Fruit fly (Drosophila melanogaster) whole organism, pupa: ENCODE data around the gene CG33695.

Experiments used
- CG10348 ChIP-seq: fragments of 200-800 bp; sonication (Bioruptor generic); IDR thresholded peaks from 2 replicates; pipeline ENCODE4 v1.3.6; 2022; ENCODE audit warnings: missing biosample characterization, missing genetic modification characterization
- CG12605 ChIP-seq: fragments of 200-800 bp; sonication (Bioruptor generic); IDR thresholded peaks from 2 replicates; pipeline ENCODE4 v1.3.6; 2022; ENCODE audit warnings: missing biosample characterization, missing genetic modification characterization
- CG13204 ChIP-seq: fragments of 200-800 bp; sonication (Bioruptor generic); optimal IDR thresholded peaks from 2 replicates; lab custom pipeline; 2018; ENCODE audit warnings: missing biosample characterization, mild to moderate bottlenecking, missing genetic modification characterization, moderate library complexity
- CG14655 ChIP-seq: fragments of 200-800 bp; sonication (Bioruptor generic); optimal IDR thresholded peaks from 3 replicates; lab custom pipeline; 2017; ENCODE audit warnings: mild to moderate bottlenecking, missing biosample characterization, missing genetic modification reagents, missing genetic modification characterization
- CG15710 ChIP-seq: fragments of 200-800 bp; sonication (Bioruptor generic); optimal IDR thresholded peaks from 2 replicates; lab custom pipeline; 2018; ENCODE audit warnings: missing biosample characterization, mild to moderate bottlenecking, missing genetic modification characterization, moderate library complexity
- CG17806 ChIP-seq: fragments of 200-800 bp; sonication (Bioruptor generic); optimal IDR thresholded peaks from 2 replicates; lab custom pipeline; 2018; ENCODE audit warnings: missing biosample characterization, mild to moderate bottlenecking, missing genetic modification characterization, moderate library complexity
- CG32121 ChIP-seq: fragments of 200-800 bp; sonication (Bioruptor generic); IDR thresholded peaks from 2 replicates; pipeline ENCODE4 v1.3.6; 2022; ENCODE audit warnings: missing biosample characterization, missing genetic modification characterization
- CG34367 ChIP-seq: fragments of 200-800 bp; sonication (Bioruptor generic); optimal IDR thresholded peaks from 2 replicates; lab custom pipeline; 2018; ENCODE audit warnings: missing biosample characterization, mild to moderate bottlenecking, missing genetic modification characterization
- CG4496 ChIP-seq: fragments of 200-800 bp; sonication (Bioruptor generic); IDR thresholded peaks from 3 replicates; pipeline ENCODE4 v1.3.6; 2022; ENCODE audit warnings: missing biosample characterization, missing genetic modification characterization
- CG8159 ChIP-seq: fragments of 200-800 bp; sonication (Bioruptor generic); optimal IDR thresholded peaks from 3 replicates; lab custom pipeline; 2018; ENCODE audit warnings: missing biosample characterization, mild to moderate bottlenecking, missing genetic modification characterization, moderate library complexity
- CG8301 ChIP-seq: fragments of 200-800 bp; sonication (Bioruptor generic); optimal IDR thresholded peaks from 2 replicates; lab custom pipeline; 2018; ENCODE audit warnings: missing biosample characterization, mild to moderate bottlenecking, missing genetic modification characterization
- CG9948 ChIP-seq: fragments of 200-800 bp; sonication (Bioruptor generic); optimal IDR thresholded peaks from 2 replicates; lab custom pipeline; 2018; ENCODE audit warnings: missing biosample characterization, mild to moderate bottlenecking, missing genetic modification characterization, moderate library complexity
- D1 ChIP-seq: fragments of 200-800 bp; sonication (Bioruptor generic); optimal IDR thresholded peaks from 2 replicates; lab custom pipeline; 2018; ENCODE audit warnings: missing biosample characterization, mild to moderate bottlenecking, missing genetic modification characterization, moderate library complexity
- EcR ChIP-seq: fragments of 200-800 bp; sonication (Bioruptor generic); optimal IDR thresholded peaks from 3 replicates; lab custom pipeline; 2019; ENCODE audit warnings: missing biosample characterization, missing genetic modification characterization, mild to moderate bottlenecking, moderate library complexity, missing genetic modification reagents
- Ets98B ChIP-seq: fragments of 200-800 bp; sonication (Bioruptor generic); IDR thresholded peaks from 2 replicates; pipeline ENCODE4 v1.3.6; 2022; ENCODE audit warnings: missing biosample characterization, missing genetic modification characterization
- Pif1A ChIP-seq: fragments of 200-800 bp; sonication (Bioruptor generic); optimal IDR thresholded peaks from 3 replicates; lab custom pipeline; 2016; ENCODE audit warnings: missing biosample characterization, missing genetic modification characterization
- Pif1B ChIP-seq: fragments of 200-800 bp; sonication (Bioruptor generic); optimal IDR thresholded peaks from 3 replicates; lab custom pipeline; 2016; ENCODE audit warnings: missing biosample characterization, missing genetic modification characterization
- Snoo ChIP-seq: fragments of 200-800 bp; sonication (Bioruptor generic); optimal IDR thresholded peaks from 3 replicates; lab custom pipeline; 2017; ENCODE audit warnings: missing biosample characterization, mild to moderate bottlenecking, missing genetic modification characterization, inconsistent platforms
- fd96Ca ChIP-seq: fragments of 200-800 bp; sonication (Bioruptor generic); IDR thresholded peaks from 3 replicates; pipeline ENCODE4 v1.3.6; 2022; ENCODE audit warnings: missing biosample characterization, missing genetic modification characterization
- gl ChIP-seq: fragments of 200-800 bp; sonication (Bioruptor generic); optimal IDR thresholded peaks from 2 replicates; lab custom pipeline; 2018; ENCODE audit warnings: missing biosample characterization, mild to moderate bottlenecking, missing genetic modification characterization
- rn ChIP-seq: fragments of 200-800 bp; sonication (Bioruptor generic); IDR thresholded peaks from 2 replicates; pipeline ENCODE4 v1.3.6; 2022; ENCODE audit warnings: missing biosample characterization, missing genetic modification characterization

The CG33695 gene

DNA sequence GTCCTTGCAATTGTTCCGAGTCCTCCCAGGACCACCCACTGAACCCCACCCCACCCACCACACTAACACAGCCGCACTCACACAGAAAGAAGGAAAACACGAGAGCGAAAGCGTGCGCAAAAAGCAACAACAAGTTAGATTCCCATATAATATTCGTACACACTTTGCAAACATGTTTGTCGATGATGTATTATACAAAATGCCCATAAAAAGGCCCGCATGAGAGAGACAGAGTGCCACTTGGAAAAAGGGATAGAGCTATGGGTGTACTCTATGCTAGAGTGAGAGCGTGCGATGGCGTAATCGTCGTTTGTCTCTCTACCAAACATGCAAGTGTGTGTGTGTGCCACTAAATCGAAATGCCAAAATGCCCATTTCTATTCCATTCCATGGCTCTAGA is 30.1 kb upstream of the CG33695 start:
- no peak for TF ChIP-seq CG9948 (tag; lab: Kevin White, UChicago)
- TF ChIP-seq CG8159 (tag; lab: Kevin White, UChicago) = no peak
- no peak for TF ChIP-seq rn (GFP tag; lab: Robert Waterston, UW)
- TF ChIP-seq D1 (tag; lab: Kevin White, UChicago) = no peak
- TF ChIP-seq CG13204 (GFP tag; lab: Kevin White, UChicago) = no peak
- no peak for TF ChIP-seq CG14655 (GFP tag; lab: Kevin White, UChicago)
- no peak for TF ChIP-seq Pif1B (GFP tag; lab: Kevin White, UChicago)
- TF ChIP-seq EcR (GFP tag; lab: Kevin White, UChicago) = no peak
- TF ChIP-seq fd96Ca = no peak
- TF ChIP-seq CG10348 (GFP tag; lab: Robert Waterston, UW) = no peak
- no peak for TF ChIP-seq CG34367 (tag; lab: Kevin White, UChicago)

- TF ChIP-seq CG8301 (tag; lab: Kevin White, UChicago) = no peak
- TF ChIP-seq CG14655 (GFP tag; lab: Kevin White, UChicago) = no peak
- no peak for TF ChIP-seq CG32121 (GFP tag; lab: Robert Waterston, UW)
- TF ChIP-seq CG34367 (tag; lab: Kevin White, UChicago) = no peak
- TF ChIP-seq gl (tag; lab: Kevin White, UChicago) = no peak
- TF ChIP-seq EcR (GFP tag; lab: Kevin White, UChicago) = no peak
- no peak for TF ChIP-seq CG8159 (tag; lab: Kevin White, UChicago)
- no peak for TF ChIP-seq CG4496 (GFP tag; lab: Robert Waterston, UW)
- TF ChIP-seq, all 21 proteins: peak for 0
These were observed 28.4 kb upstream of the CG33695 start for dm6 chr2L:11249376-11249775.

DNA sequence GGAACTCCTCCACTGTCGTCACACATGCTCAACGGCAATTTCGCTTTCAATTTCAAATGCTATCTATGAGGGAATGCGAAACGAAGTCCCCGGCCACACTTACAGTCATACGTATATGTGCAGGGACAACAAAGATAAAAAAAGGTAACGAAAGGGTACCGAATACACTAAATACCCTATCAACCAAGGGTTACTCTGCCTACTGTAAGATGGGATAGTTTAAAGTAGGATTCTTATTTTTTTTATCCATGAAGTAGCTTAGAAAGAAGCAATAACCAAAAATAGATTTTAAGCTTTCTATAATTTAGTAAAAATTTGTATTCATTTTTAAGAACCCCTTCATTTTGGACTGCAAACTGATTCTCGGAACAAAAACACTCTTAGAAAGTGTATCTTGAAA is 26.6 kb upstream of the CG33695 start:
- TF ChIP-seq CG8301 (tag; lab: Kevin White, UChicago) (no peak), CG15710 (no peak), Ets98B (GFP tag; lab: Robert Waterston, UW) (no peak), CG32121 (GFP tag; lab: Robert Waterston, UW) (no peak), CG8159 (tag; lab: Kevin White, UChicago) (no peak), EcR (GFP tag; lab: Kevin White, UChicago) (no peak), CG12605 (no peak), CG10348 (GFP tag; lab: Robert Waterston, UW) (no peak)
- TF ChIP-seq, all 21 proteins: peak for 0

DNA sequence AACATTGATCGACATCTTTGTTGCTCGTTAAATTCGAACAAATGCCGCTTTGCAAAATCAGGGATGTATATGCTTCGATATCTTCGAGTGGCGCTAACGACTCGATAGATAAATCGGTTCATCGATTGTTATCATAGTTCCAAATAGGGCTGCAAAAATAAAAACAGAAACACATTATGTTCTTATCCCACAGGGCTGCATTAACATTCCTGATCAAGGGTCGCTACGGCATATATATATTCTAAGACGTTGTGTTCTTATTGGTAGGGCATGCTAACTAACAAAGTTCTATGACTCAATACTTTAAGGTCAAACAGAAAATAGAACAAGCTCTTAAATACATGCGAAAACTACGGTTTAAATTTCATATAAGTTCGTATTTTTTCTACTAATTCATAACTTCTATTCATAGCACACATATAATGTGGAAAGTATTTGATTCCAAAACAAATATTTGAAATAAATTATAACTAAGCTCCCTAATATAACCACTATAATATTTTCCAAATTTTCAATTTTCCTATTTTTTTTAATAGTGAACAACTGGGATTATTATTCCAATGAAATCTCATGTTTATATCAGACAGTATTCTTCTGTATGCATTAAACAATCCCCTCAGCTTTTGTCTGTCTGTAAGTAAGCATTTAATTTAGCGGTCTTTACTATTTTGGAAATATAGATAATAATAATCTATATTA is 8.7 kb upstream of the CG33695 start, which contains the start of gene cmet:
cmet (minus strand) TSS at position 70 of the 699 bp plus-strand sequence.
- no peak for TF ChIP-seq CG10348 (GFP tag; lab: Robert Waterston, UW)
- TF ChIP-seq Pif1A (GFP tag; lab: Kevin White, UChicago) = no peak
- 0 out of 3 replicates have a peak, but pooled peaks have one; percentile 18 for TF ChIP-seq CG4496 (GFP tag; lab: Robert Waterston, UW)
- TF ChIP-seq CG8159 (tag; lab: Kevin White, UChicago) = no peak
- peak; percentile 22 for TF ChIP-seq CG15710
- TF ChIP-seq fd96Ca = peak; percentile 12; the same call in 1 of the 3 replicates
- peak; percentile 38; the same call in 1 of the 2 replicates for TF ChIP-seq rn (GFP tag; lab: Robert Waterston, UW)
- TF ChIP-seq CG34367 (tag; lab: Kevin White, UChicago) = no peak

- TF ChIP-seq CG12605 = no peak
- TF ChIP-seq gl (tag; lab: Kevin White, UChicago) = no peak
- no peak for TF ChIP-seq fd96Ca
- no peak for TF ChIP-seq CG10348 (GFP tag; lab: Robert Waterston, UW)
- TF ChIP-seq D1 (tag; lab: Kevin White, UChicago) = no peak
- no peak for TF ChIP-seq Ets98B (GFP tag; lab: Robert Waterston, UW)
- no peak for TF ChIP-seq Pif1B (GFP tag; lab: Kevin White, UChicago)
- TF ChIP-seq rn (GFP tag; lab: Robert Waterston, UW) = no peak
- no peak for TF ChIP-seq CG34367 (tag; lab: Kevin White, UChicago)
- TF ChIP-seq CG8159 (tag; lab: Kevin White, UChicago) = no peak
- TF ChIP-seq CG8301 (tag; lab: Kevin White, UChicago) = no peak
- TF ChIP-seq CG9948 (tag; lab: Kevin White, UChicago) = no peak
- no peak for TF ChIP-seq CG13204 (GFP tag; lab: Kevin White, UChicago)
- TF ChIP-seq, all 21 proteins: peak for 0
These were observed 8.2 kb upstream of the CG33695 start, which contains the start of gene cana for dm6 chr2L:11269632-11269965. cana (plus strand) TSS chr2L:11269780.

dm6 chr2L:11271622-11272282 is 6.1 kb upstream of the CG33695 start:
- no peak for TF ChIP-seq D1 (tag; lab: Kevin White, UChicago)
- TF ChIP-seq Ets98B (GFP tag; lab: Robert Waterston, UW) = peak; percentile 55; the same call in 1 of the 2 replicates
- TF ChIP-seq CG8301 (tag; lab: Kevin White, UChicago) = no peak
- no peak for TF ChIP-seq CG8159 (tag; lab: Kevin White, UChicago)
- 0 out of 2 replicates have a peak, but pooled peaks have one; percentile 23 for TF ChIP-seq CG32121 (GFP tag; lab: Robert Waterston, UW)
- TF ChIP-seq Pif1A (GFP tag; lab: Kevin White, UChicago) = no peak
- TF ChIP-seq EcR (GFP tag; lab: Kevin White, UChicago) = peak; percentile 63
- no peak for TF ChIP-seq CG9948 (tag; lab: Kevin White, UChicago)
- no peak for TF ChIP-seq CG15710
- TF ChIP-seq fd96Ca = peak; percentile 48; the same call in 2 of the 3 replicates
- TF ChIP-seq Snoo (tag; lab: Kevin White, UChicago) = peak; percentile 4
- TF ChIP-seq CG13204 (GFP tag; lab: Kevin White, UChicago) = peak; percentile 82
- TF ChIP-seq CG34367 (tag; lab: Kevin White, UChicago) = no peak
- TF ChIP-seq CG12605 = peak; percentile 60
- peak; percentile 48; the same call in 2 of the 3 replicates for TF ChIP-seq CG4496 (GFP tag; lab: Robert Waterston, UW)
- no peak for TF ChIP-seq CG17806
- TF ChIP-seq, all 21 proteins: peak for 8
